Worm (Caenorhabditis elegans) whole organism, mixed stage, embryonic: ENCODE data around the gene B0462.4.
"Not testable (repeated sequence)": the region's sequence is repeated elsewhere in the genome, so short reads cannot be mapped to it uniquely, and the experiment has no call there.

ENCODE experiments used
- M03D4.4 ChIP-seq: sonication (generic microtip); optimal IDR thresholded peaks from 2 replicates; lab custom pipeline; 2017; ENCODE audit warnings: mild to moderate bottlenecking, missing genetic modification characterization, missing compliant biosample characterization
- bed-3 ChIP-seq: fragments of 200-800 bp; sonication (Bioruptor generic); optimal IDR thresholded peaks from 3 replicates; lab custom pipeline; 2018; ENCODE audit warnings: mild to moderate bottlenecking, missing genetic modification characterization, moderate library complexity, missing compliant biosample characterization
- blmp-1 ChIP-seq: fragments of 150-350 bp; optimal IDR thresholded peaks from 2 replicates; lab custom pipeline; 2014; ENCODE audit warnings: missing biosample characterization, missing genetic modification characterization
- ceh-39 ChIP-seq: fragments of 150-350 bp; optimal IDR thresholded peaks from 2 replicates; lab custom pipeline; 2014; ENCODE audit warnings: missing biosample characterization, missing genetic modification characterization
- ceh-43 ChIP-seq: fragments of 200-800 bp; sonication (Bioruptor generic); optimal IDR thresholded peaks from 2 replicates; lab custom pipeline; 2018; ENCODE audit warnings: mild to moderate bottlenecking, missing genetic modification characterization, moderate library complexity, missing compliant biosample characterization
- ceh-83 ChIP-seq: fragments of 200-800 bp; sonication (Bioruptor generic); optimal IDR thresholded peaks from 2 replicates; lab custom pipeline; 2018; ENCODE audit warnings: mild to moderate bottlenecking, missing genetic modification characterization, missing compliant biosample characterization
- ces-1 ChIP-seq: fragments of 150-350 bp; optimal IDR thresholded peaks from 2 replicates; lab custom pipeline; 2014; ENCODE audit warnings: missing biosample characterization, missing genetic modification reagents, missing genetic modification characterization
- cnd-1 ChIP-seq: fragments of 200-800 bp; sonication (Bioruptor generic); optimal IDR thresholded peaks from 2 replicates; lab custom pipeline; 2018; ENCODE audit warnings: mild to moderate bottlenecking, missing genetic modification characterization, missing compliant biosample characterization
- drap-1 ChIP-seq: fragments of 200-800 bp; sonication (Bioruptor generic); optimal IDR thresholded peaks from 3 replicates; lab custom pipeline; 2018; ENCODE audit warnings: mild to moderate bottlenecking, missing genetic modification characterization, missing compliant biosample characterization
- elt-1 ChIP-seq: sonication (generic microtip); optimal IDR thresholded peaks from 2 replicates; lab custom pipeline; 2017; ENCODE audit warnings: missing genetic modification characterization, mild to moderate bottlenecking, missing compliant biosample characterization, antibody characterized with exemption, moderate library complexity, borderline replicate concordance; ENCODE audit not compliant: insufficient read depth
- flh-1 ChIP-seq: fragments of 200-800 bp; sonication (Bioruptor generic); optimal IDR thresholded peaks from 2 replicates; lab custom pipeline; 2018; ENCODE audit warnings: mild to moderate bottlenecking, missing genetic modification characterization, moderate library complexity, missing compliant biosample characterization
- ham-2 ChIP-seq: fragments of 200-800 bp; sonication (Bioruptor generic); optimal IDR thresholded peaks from 2 replicates; lab custom pipeline; 2018; ENCODE audit warnings: mild to moderate bottlenecking, missing genetic modification characterization, missing compliant biosample characterization
- hlh-1 ChIP-seq: fragments of 150-350 bp; optimal IDR thresholded peaks from 2 replicates; lab custom pipeline; 2014; ENCODE audit warnings: missing biosample characterization, missing genetic modification reagents, missing genetic modification characterization
- lin-13 ChIP-seq: fragments of 150-350 bp; optimal IDR thresholded peaks from 2 replicates; lab custom pipeline; 2014; ENCODE audit warnings: missing biosample characterization, missing genetic modification characterization
- lin-32 ChIP-seq: fragments of 200-800 bp; sonication (Bioruptor generic); optimal IDR thresholded peaks from 2 replicates; lab custom pipeline; 2018; ENCODE audit warnings: mild to moderate bottlenecking, missing genetic modification characterization, missing compliant biosample characterization
- lsy-2 ChIP-seq: fragments of 150-350 bp; optimal IDR thresholded peaks from 2 replicates; lab custom pipeline; 2014; ENCODE audit warnings: missing biosample characterization, missing genetic modification characterization
- mab-5 ChIP-seq: fragments of 150-350 bp; optimal IDR thresholded peaks from 2 replicates; lab custom pipeline; 2014; ENCODE audit warnings: missing biosample characterization, missing genetic modification characterization
- mep-1 ChIP-seq: fragments of 150-350 bp; optimal IDR thresholded peaks from 2 replicates; lab custom pipeline; 2017; ENCODE audit warnings: missing biosample characterization, missing genetic modification reagents, missing genetic modification characterization, inconsistent platforms
- mls-2 ChIP-seq: sonication (generic microtip); optimal IDR thresholded peaks from 2 replicates; lab custom pipeline; 2016; ENCODE audit warnings: mild to moderate bottlenecking, missing genetic modification characterization, moderate library complexity, missing compliant biosample characterization
- nhr-2 ChIP-seq: fragments of 150-350 bp; optimal IDR thresholded peaks from 2 replicates; lab custom pipeline; 2014; ENCODE audit warnings: missing biosample characterization, missing genetic modification characterization
- nhr-237 ChIP-seq: fragments of 150-350 bp; optimal IDR thresholded peaks from 2 replicates; lab custom pipeline; 2014; ENCODE audit warnings: missing biosample characterization, missing genetic modification characterization
- nhr-28 ChIP-seq: fragments of 150-350 bp; optimal IDR thresholded peaks from 2 replicates; lab custom pipeline; 2014; ENCODE audit warnings: missing biosample characterization, missing genetic modification characterization
- nhr-76 ChIP-seq: sonication (generic microtip); optimal IDR thresholded peaks from 2 replicates; lab custom pipeline; 2017; ENCODE audit warnings: missing biosample characterization, missing genetic modification characterization
- sem-2 ChIP-seq: fragments of 200-800 bp; sonication (Bioruptor generic); optimal IDR thresholded peaks from 2 replicates; lab custom pipeline; 2018; ENCODE audit warnings: mild to moderate bottlenecking, missing genetic modification characterization, missing compliant biosample characterization
- snpc-4 ChIP-seq: fragments of 150-350 bp; optimal IDR thresholded peaks from 2 replicates; lab custom pipeline; 2014; ENCODE audit warnings: missing biosample characterization, missing genetic modification characterization
- sptf-1 ChIP-seq: sonication (generic microtip); optimal IDR thresholded peaks from 2 replicates; lab custom pipeline; 2017; ENCODE audit warnings: mild to moderate bottlenecking, missing genetic modification characterization, moderate library complexity, missing compliant biosample characterization
- tbx-8 ChIP-seq: fragments of 200-800 bp; sonication (Bioruptor generic); optimal IDR thresholded peaks from 2 replicates; lab custom pipeline; 2018; ENCODE audit warnings: mild to moderate bottlenecking, missing genetic modification characterization, moderate library complexity, missing compliant biosample characterization
- unc-39 ChIP-seq: fragments of 150-350 bp; optimal IDR thresholded peaks from 2 replicates; lab custom pipeline; 2014; ENCODE audit warnings: missing biosample characterization, missing genetic modification characterization
- unc-62 ChIP-seq: fragments of 150-350 bp; optimal IDR thresholded peaks from 2 replicates; lab custom pipeline; 2014; ENCODE audit warnings: missing biosample characterization, missing genetic modification reagents, missing genetic modification characterization
- ztf-11 ChIP-seq: fragments of 150-350 bp; optimal IDR thresholded peaks from 2 replicates; lab custom pipeline; 2014; ENCODE audit warnings: missing biosample characterization, missing genetic modification characterization

B0462.4 gene

DNA sequence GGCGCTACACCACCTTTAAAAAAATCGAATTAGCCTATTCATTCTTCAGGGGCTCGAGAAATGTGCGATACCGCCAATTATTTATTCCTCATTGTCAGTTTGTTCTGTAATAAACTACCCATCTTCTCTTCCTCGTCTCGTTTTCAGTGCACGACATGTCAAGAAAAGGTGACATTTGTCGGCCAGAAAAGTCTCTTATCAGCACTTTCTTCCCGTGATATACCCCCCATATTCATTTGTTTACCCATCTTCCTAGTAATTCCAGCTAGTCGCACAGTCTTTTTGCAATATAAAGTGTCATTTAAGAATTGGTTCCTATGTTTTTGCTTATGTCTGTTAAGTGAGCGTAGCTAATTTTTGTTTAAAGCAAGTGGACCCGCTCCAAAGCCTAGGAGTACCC is 6.5 kb downstream of the B0462.4 start:
- TF ChIP-seq nhr-2 = no peak
- no peak for TF ChIP-seq hlh-1
- TF ChIP-seq ceh-43 (GFP tag; lab: Kevin White, UChicago) = no peak
- TF ChIP-seq cnd-1 (tag; lab: Kevin White, UChicago) = no peak
- TF ChIP-seq unc-62 (GFP tag; lab: Kevin White, UChicago) = no peak
- TF ChIP-seq unc-39 (tag; lab: Kevin White, UChicago) = no peak
- TF ChIP-seq mls-2 = no peak
- no peak for TF ChIP-seq ceh-83 (GFP tag; lab: Kevin White, UChicago)

DNA sequence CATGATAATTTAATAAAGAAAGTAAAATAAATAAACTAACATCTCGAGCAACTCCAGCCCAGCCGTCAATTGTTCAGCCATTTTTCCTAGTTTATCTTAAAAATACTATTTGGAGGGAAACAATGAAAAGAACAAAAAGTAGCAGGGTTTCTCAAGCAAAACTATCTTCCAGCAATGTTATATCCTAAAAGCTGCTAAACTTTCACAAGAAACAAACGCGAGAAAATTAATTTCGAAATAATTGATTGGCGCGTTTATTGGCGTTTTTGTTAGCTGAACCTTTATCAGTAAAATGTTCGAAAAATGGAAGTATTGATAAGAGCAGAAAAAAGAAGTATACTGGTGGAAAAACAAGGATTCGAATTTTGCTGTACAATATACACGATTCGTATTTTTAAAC is 7.8 kb downstream of the B0462.4 start, which contains the start of gene B0462.5:
TSS of gene B0462.5 (minus strand) at position 101 of the 400 bp plus-strand sequence.
- TF ChIP-seq hlh-1 = no peak
- no peak for TF ChIP-seq mep-1 (tag; lab: Kevin White, UChicago)
- TF ChIP-seq ham-2 (GFP tag; lab: Kevin White, UChicago) = no peak
- TF ChIP-seq sptf-1 (tag; lab: Kevin White, UChicago) = no peak
- no peak for TF ChIP-seq nhr-2
- no peak for TF ChIP-seq bed-3 (GFP tag; lab: Kevin White, UChicago)
- no peak for TF ChIP-seq flh-1 (GFP tag; lab: Kevin White, UChicago)
- TF ChIP-seq unc-39 (tag; lab: Kevin White, UChicago) = no peak
- no peak for TF ChIP-seq mab-5 (tag; lab: Kevin White, UChicago)
- no peak for TF ChIP-seq ces-1 (GFP tag; lab: Kevin White, UChicago)

DNA sequence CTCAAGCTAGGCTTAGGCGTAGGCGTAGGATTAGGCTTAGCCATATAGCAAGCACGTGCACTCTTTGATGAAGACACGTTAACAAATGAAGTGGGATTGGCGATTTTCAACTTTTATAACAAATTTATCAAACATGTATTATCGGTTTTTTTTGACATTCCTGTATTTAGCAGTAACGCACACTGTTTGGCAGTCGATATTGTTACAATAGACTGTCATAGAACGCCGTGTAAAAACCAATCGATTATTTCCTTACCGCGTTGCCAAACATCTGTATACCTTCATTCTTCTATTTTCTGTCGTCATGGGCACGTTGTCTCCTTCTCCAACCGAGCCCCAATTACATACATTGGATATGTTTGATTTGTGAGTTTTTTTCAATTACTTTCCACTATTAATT is 12.7 kb downstream of the B0462.4 start, which contains the start of gene fbxb-119:
TSS of gene fbxb-119 (plus strand) at position 301 of the 400 bp plus-strand sequence.
- no peak for TF ChIP-seq ces-1 (GFP tag; lab: Kevin White, UChicago)
- no peak for TF ChIP-seq elt-1 (tag; lab: Kevin White, UChicago)
- no peak for TF ChIP-seq sem-2 (GFP tag; lab: Kevin White, UChicago)
- no peak for TF ChIP-seq unc-39 (tag; lab: Kevin White, UChicago)
- no peak for TF ChIP-seq lsy-2 (tag; lab: Kevin White, UChicago)
- TF ChIP-seq ceh-39 = no peak
- TF ChIP-seq ztf-11 (tag; lab: Kevin White, UChicago) = no peak
- TF ChIP-seq drap-1 = no peak
- no peak for TF ChIP-seq mab-5 (tag; lab: Kevin White, UChicago)
- TF ChIP-seq nhr-2 = no peak

DNA sequence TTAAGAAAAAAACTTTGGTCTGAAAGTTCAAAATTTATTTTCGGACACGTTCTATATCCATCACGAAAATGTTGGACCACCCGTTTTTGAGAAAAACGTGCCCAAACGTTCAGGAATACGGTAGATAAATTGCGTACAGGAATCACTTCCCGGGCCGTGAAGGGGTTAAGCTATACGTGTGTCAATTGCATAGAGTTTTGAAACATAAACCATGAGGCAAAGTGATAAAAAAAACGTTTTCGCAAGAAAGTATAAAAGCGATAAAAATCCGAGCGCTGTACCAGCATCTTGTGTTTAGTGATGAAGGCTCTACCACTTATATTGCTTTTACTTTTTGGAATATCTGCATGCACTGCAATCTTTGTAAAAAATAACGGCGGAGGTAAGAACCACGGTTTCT is 28.6 kb downstream of the B0462.4 start, which contains the start of gene Y51A2A.6:
TSS of gene Y51A2A.6 (plus strand) at position 301 of the 400 bp plus-strand sequence.
- not testable (repeated sequence) for TF ChIP-seq bed-3 (GFP tag; lab: Kevin White, UChicago); nhr-76 (tag; lab: Kevin White, UChicago); ceh-83 (GFP tag; lab: Kevin White, UChicago)

DNA sequence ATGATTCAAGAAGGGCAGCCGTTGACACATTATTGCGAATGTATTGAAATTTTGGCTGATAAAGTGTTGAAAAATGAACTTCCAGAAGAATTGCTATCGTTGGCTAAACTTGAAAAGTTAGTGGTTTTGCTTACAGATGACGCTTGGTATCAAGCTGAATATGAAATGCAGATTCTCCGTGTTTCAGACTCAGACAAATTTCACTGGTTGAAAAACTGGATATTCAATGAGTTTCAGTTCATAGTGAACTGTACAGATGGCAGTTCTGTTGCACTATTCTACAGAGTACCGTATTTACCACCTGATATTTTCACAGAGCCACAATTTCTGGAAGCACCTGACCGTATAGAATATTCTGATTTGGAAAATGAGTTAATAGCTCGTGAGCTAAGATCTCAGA is 31.7 kb downstream of the B0462.4 start:
- no peak for TF ChIP-seq nhr-2
- TF ChIP-seq tbx-8 (GFP tag; lab: Kevin White, UChicago) = no peak
- no peak for TF ChIP-seq mls-2
- TF ChIP-seq flh-1 (GFP tag; lab: Kevin White, UChicago) = no peak
- TF ChIP-seq snpc-4 (tag; lab: Kevin White, UChicago) = no peak
- no peak for TF ChIP-seq M03D4.4 (tag; lab: Kevin White, UChicago)
- TF ChIP-seq nhr-28 = no peak
- no peak for TF ChIP-seq mab-5 (tag; lab: Kevin White, UChicago)
- no peak for TF ChIP-seq blmp-1 (tag; lab: Kevin White, UChicago)
- no peak for TF ChIP-seq lsy-2 (tag; lab: Kevin White, UChicago)
- no peak for TF ChIP-seq elt-1 (tag; lab: Kevin White, UChicago)
- no peak for TF ChIP-seq ces-1 (GFP tag; lab: Kevin White, UChicago)

DNA sequence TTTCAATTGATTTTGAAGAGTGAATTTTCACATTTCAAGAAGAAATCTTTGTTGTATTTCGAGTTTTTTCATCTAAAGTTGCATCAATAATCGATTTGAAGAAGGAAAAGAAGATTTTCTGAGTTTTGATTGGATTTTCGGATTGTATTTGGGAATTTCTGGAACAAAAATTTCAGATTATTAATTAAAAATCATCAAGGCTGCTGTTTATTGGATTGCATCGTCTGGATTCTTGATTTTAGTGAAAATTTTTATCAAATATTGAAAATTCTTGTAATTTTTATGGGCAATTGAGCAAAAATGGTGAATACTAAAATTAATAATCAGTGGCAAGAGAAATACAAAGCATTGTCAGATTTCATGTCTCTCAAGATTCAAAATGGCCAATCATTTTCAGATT is 32.5 kb downstream of the B0462.4 start, which contains the start of gene Y51A2A.5:
TSS of gene Y51A2A.5 (plus strand) at position 301 of the 400 bp plus-strand sequence.
- no peak for TF ChIP-seq nhr-2
- TF ChIP-seq lsy-2 (tag; lab: Kevin White, UChicago) = no peak
- no peak for TF ChIP-seq unc-39 (tag; lab: Kevin White, UChicago)
- no peak for TF ChIP-seq drap-1
- TF ChIP-seq nhr-28 = no peak
- no peak for TF ChIP-seq elt-1 (tag; lab: Kevin White, UChicago)
- no peak for TF ChIP-seq nhr-76 (tag; lab: Kevin White, UChicago)
- TF ChIP-seq lin-13 (tag; lab: Kevin White, UChicago) = no peak
- no peak for TF ChIP-seq nhr-237 (tag; lab: Kevin White, UChicago)
- TF ChIP-seq snpc-4 (tag; lab: Kevin White, UChicago) = no peak
- no peak for TF ChIP-seq blmp-1 (tag; lab: Kevin White, UChicago)
- TF ChIP-seq ceh-83 (GFP tag; lab: Kevin White, UChicago) = no peak
- no peak for TF ChIP-seq ztf-11 (tag; lab: Kevin White, UChicago)
- no peak for TF ChIP-seq cnd-1 (tag; lab: Kevin White, UChicago)
- TF ChIP-seq mep-1 (tag; lab: Kevin White, UChicago) = no peak
- no peak for TF ChIP-seq ceh-39
- TF ChIP-seq lin-32 (GFP tag; lab: Kevin White, UChicago) = no peak
- no peak for TF ChIP-seq flh-1 (GFP tag; lab: Kevin White, UChicago)
- no peak for TF ChIP-seq bed-3 (GFP tag; lab: Kevin White, UChicago)
- TF ChIP-seq mls-2 = no peak
